Worm (Caenorhabditis elegans) whole organism, young adult: Measurements from ENCODE around the gene F32H5.3.

Source experiments
- Y53G8AR.9 ChIP-seq: fragments of 200-800 bp; sonication (Bioruptor generic); conservative IDR thresholded peaks from 2 replicates; pipeline ENCODE4 v1.3.6; 2022; ENCODE audit warnings: missing genetic modification reagents, missing genetic modification characterization, missing compliant biosample characterization
- ama-1 ChIP-seq, 3 experiments: fragments of 150-350 bp in 1 of 3; sonication (generic microtip) in 2 of 3; optimal IDR thresholded peaks; 2 replicates each; lab custom pipeline; 2014 to 2018; ENCODE audit warnings: missing biosample characterization in 2 of 3, missing genetic modification characterization in 2 of 3, missing genetic modification reagents in 2 of 3
- cebp-2 ChIP-seq: fragments of 200-800 bp; sonication (Bioruptor generic); IDR thresholded peaks from 2 replicates; pipeline ENCODE4 v1.3.6; 2022; ENCODE audit warnings: missing genetic modification characterization, missing compliant biosample characterization
- die-1 ChIP-seq: sonication (generic microtip); optimal IDR thresholded peaks from 2 replicates; lab custom pipeline; 2016; ENCODE audit warnings: missing genotype, mild to moderate bottlenecking, missing genetic modification characterization, missing compliant biosample characterization
- gei-17 ChIP-seq: fragments of 200-800 bp; sonication (Bioruptor generic); optimal IDR thresholded peaks from 2 replicates; lab custom pipeline; 2018; ENCODE audit warnings: mild to moderate bottlenecking, missing genetic modification characterization, missing compliant biosample characterization
- let-526 ChIP-seq: fragments of 200-800 bp; sonication (Bioruptor generic); IDR thresholded peaks from 2 replicates; pipeline ENCODE4 v1.3.6; 2022; ENCODE audit warnings: missing genetic modification reagents, missing genetic modification characterization, missing compliant biosample characterization
- madf-10 ChIP-seq: sonication (generic microtip); optimal IDR thresholded peaks from 2 replicates; lab custom pipeline; 2016; ENCODE audit warnings: mild to moderate bottlenecking, missing genetic modification characterization, missing compliant biosample characterization
- nhr-120 ChIP-seq: fragments of 200-800 bp; sonication (Bioruptor generic); IDR thresholded peaks from 2 replicates; pipeline ENCODE4 v1.3.6; 2022; ENCODE audit warnings: missing genetic modification characterization, missing compliant biosample characterization
- snpc-1.1 ChIP-seq: sonication (generic microtip); optimal IDR thresholded peaks from 2 replicates; lab custom pipeline; 2017; ENCODE audit warnings: missing genetic modification characterization, mild to moderate bottlenecking, missing compliant biosample characterization, antibody characterized with exemption, moderate library complexity, missing genotype, missing genetic modification reagents; ENCODE audit not compliant: insufficient read depth
- snpc-4 ChIP-seq, 5 experiments: fragments of 150-350 bp in 1 of 5; sonication (generic microtip) in 4 of 5; optimal IDR thresholded peaks; 2 replicates each; lab custom pipeline; 2014 to 2018; ENCODE audit warnings: missing genetic modification characterization in 5 of 5, missing biosample characterization in 3 of 5, antibody characterized with exemption in 2 of 5, mild to moderate bottlenecking in 2 of 5, missing compliant biosample characterization in 2 of 5, missing genotype in 2 of 5, moderate library complexity in 2 of 5, missing genetic modification reagents in 1 of 5
- sptf-2 ChIP-seq: fragments of 200-800 bp; sonication (Bioruptor generic); optimal IDR thresholded peaks from 2 replicates; lab custom pipeline; 2018; ENCODE audit warnings: mild to moderate bottlenecking, missing genetic modification characterization, missing compliant biosample characterization
- zfh-2 ChIP-seq: fragments of 200-800 bp; sonication (Bioruptor generic); conservative IDR thresholded peaks from 2 replicates; pipeline ENCODE4 v1.3.6; 2022; ENCODE audit warnings: missing genetic modification reagents, missing genetic modification characterization, missing compliant biosample characterization
- ztf-22 ChIP-seq: fragments of 200-800 bp; sonication (Bioruptor generic); optimal IDR thresholded peaks from 2 replicates; lab custom pipeline; 2018; ENCODE audit warnings: mild to moderate bottlenecking, missing genetic modification characterization, moderate library complexity, missing compliant biosample characterization
- ztf-6 ChIP-seq: fragments of 200-800 bp; sonication (Bioruptor generic); IDR thresholded peaks from 2 replicates; pipeline ENCODE4 v1.3.6; 2022; ENCODE audit warnings: missing genetic modification reagents, missing genetic modification characterization, missing compliant biosample characterization

- TF ChIP-seq zfh-2 (GFP tag; lab: Robert Waterston, UW) (no peak), nhr-120 (GFP tag; lab: Robert Waterston, UW) (no peak), cebp-2 (GFP tag; lab: Robert Waterston, UW) (no peak), ama-1 (optimal IDR thresholded peaks at IDR 0.05; lab: Kevin White, UChicago) (no peak), ama-1 (GFP tag; optimal IDR thresholded peaks at IDR 0.05; lab: Kevin White, UChicago) (no peak), Y53G8AR.9 (GFP tag; lab: Robert Waterston, UW) (no peak), let-526 (GFP tag; lab: Robert Waterston, UW) (no peak), ztf-6 (GFP tag; lab: Robert Waterston, UW) (no peak), gei-17 (GFP tag; lab: Kevin White, UChicago) (no peak), madf-10 (tag; lab: Kevin White, UChicago) (no peak), snpc-4 (GFP tag; optimal IDR thresholded peaks at IDR 0.05; lab: Kevin White, UChicago) (no peak), snpc-4 (tag; optimal IDR thresholded peaks at IDR 0.05; lab: Kevin White, UChicago) (no peak), sptf-2 (no peak), ztf-22 (no peak), snpc-1.1 (tag; lab: Kevin White, UChicago) (no peak), die-1 (tag; lab: Kevin White, UChicago) (no peak)
These were observed 35.8 kb downstream of the F32H5.3 start for ce11 chrV:13394968-13395367.
